Fruit fly (Drosophila melanogaster) whole organism, embryonic: ENCODE data around the gene CG5861.
A peak's percentile ranks its signal among the peaks of the same experiment; 100 is the strongest.

Experiments used
- Bgb ChIP-seq: fragments of 200-800 bp; sonication (Bioruptor generic); IDR thresholded peaks from 2 replicates; pipeline ENCODE4 v1.3.6; 2022; ENCODE audit warnings: missing biosample characterization, missing genetic modification characterization; ENCODE audit not compliant: partially characterized antibody
- Blimp-1 ChIP-seq: fragments of 200-800 bp; sonication (Bioruptor generic); optimal IDR thresholded peaks from 3 replicates; lab custom pipeline; 2018; ENCODE audit warnings: missing biosample characterization, missing genetic modification characterization, mild to moderate bottlenecking, moderate library complexity, missing genetic modification reagents
- CG11085 ChIP-seq: fragments of 200-800 bp; sonication (Bioruptor generic); IDR thresholded peaks from 2 replicates; pipeline ENCODE4 v1.3.6; 2022; ENCODE audit warnings: missing biosample characterization, missing genetic modification characterization
- CG11723 ChIP-seq: fragments of 200-800 bp; sonication (Bioruptor generic); optimal IDR thresholded peaks from 2 replicates; lab custom pipeline; 2017; ENCODE audit warnings: missing biosample characterization, mild to moderate bottlenecking, missing genetic modification characterization
- CG12659 ChIP-seq: fragments of 200-800 bp; sonication (Bioruptor generic); optimal IDR thresholded peaks from 3 replicates; lab custom pipeline; 2017; ENCODE audit warnings: mild to moderate bottlenecking, missing biosample characterization, missing genetic modification reagents, missing genetic modification characterization
- CG14710 ChIP-seq: fragments of 200-800 bp; sonication (Bioruptor generic); optimal IDR thresholded peaks from 3 replicates; lab custom pipeline; 2019; ENCODE audit warnings: missing biosample characterization, mild to moderate bottlenecking, missing genetic modification characterization, moderate library complexity
- CG17385 ChIP-seq: fragments of 200-800 bp; sonication (Bioruptor generic); optimal IDR thresholded peaks from 3 replicates; lab custom pipeline; 2018; ENCODE audit warnings: missing biosample characterization, mild to moderate bottlenecking, missing genetic modification characterization
- CG18476 ChIP-seq: fragments of 200-800 bp; sonication (Bioruptor generic); optimal IDR thresholded peaks from 2 replicates; lab custom pipeline; 2016; ENCODE audit warnings: missing biosample characterization, mild to moderate bottlenecking, missing genetic modification characterization
- CG18764 ChIP-seq: fragments of 200-800 bp; sonication (Bioruptor generic); optimal IDR thresholded peaks from 3 replicates; lab custom pipeline; 2016; ENCODE audit warnings: missing biosample characterization, missing genetic modification characterization
- CG2712 ChIP-seq: fragments of 200-800 bp; optimal IDR thresholded peaks from 3 replicates; lab custom pipeline; 2019; ENCODE audit warnings: missing biosample characterization, mild to moderate bottlenecking, missing genetic modification characterization, moderate library complexity
- CG3838 ChIP-seq: fragments of 200-800 bp; sonication (Bioruptor generic); optimal IDR thresholded peaks from 3 replicates; lab custom pipeline; 2016; ENCODE audit warnings: missing biosample characterization, missing genetic modification characterization
- CG3847 ChIP-seq: fragments of 200-800 bp; sonication (Bioruptor generic); IDR thresholded peaks from 2 replicates; pipeline ENCODE4 v1.3.6; 2022; ENCODE audit warnings: missing biosample characterization, missing genetic modification characterization
- CG4707 ChIP-seq: fragments of 200-800 bp; sonication (Bioruptor generic); optimal IDR thresholded peaks from 2 replicates; lab custom pipeline; 2018; ENCODE audit warnings: missing biosample characterization, mild to moderate bottlenecking, missing genetic modification characterization, moderate library complexity
- CG6683 ChIP-seq: fragments of 200-800 bp; sonication (Bioruptor generic); optimal IDR thresholded peaks from 2 replicates; lab custom pipeline; 2017; ENCODE audit warnings: missing biosample characterization, mild to moderate bottlenecking, missing genetic modification characterization, missing genetic modification reagents
- CG7963 ChIP-seq: fragments of 200-800 bp; sonication (Bioruptor generic); IDR thresholded peaks from 3 replicates; pipeline ENCODE4 v1.3.6; 2022; ENCODE audit warnings: missing biosample characterization, missing genetic modification characterization; ENCODE audit not compliant: partially characterized antibody
- CG8944 ChIP-seq: fragments of 200-800 bp; sonication (Bioruptor generic); optimal IDR thresholded peaks from 3 replicates; lab custom pipeline; 2016; ENCODE audit warnings: missing biosample characterization, missing genetic modification characterization
- CG9727 ChIP-seq: fragments of 200-800 bp; sonication (Bioruptor generic); optimal IDR thresholded peaks from 3 replicates; lab custom pipeline; 2017; ENCODE audit warnings: missing biosample characterization, mild to moderate bottlenecking, missing genetic modification characterization
- Camta ChIP-seq: fragments of 200-800 bp; sonication (Bioruptor generic); optimal IDR thresholded peaks from 2 replicates; lab custom pipeline; 2016; ENCODE audit warnings: missing biosample characterization, missing genetic modification characterization
- Dp ChIP-seq: fragments of 200-800 bp; sonication (Bioruptor generic); optimal IDR thresholded peaks from 2 replicates; lab custom pipeline; 2018; ENCODE audit warnings: missing biosample characterization, mild to moderate bottlenecking, missing genetic modification characterization, moderate library complexity
- Elba2 ChIP-seq: fragments of 200-800 bp; sonication (Bioruptor generic); optimal IDR thresholded peaks from 3 replicates; lab custom pipeline; 2016; ENCODE audit warnings: missing biosample characterization, missing genetic modification characterization
- HLHmδ ChIP-seq: fragments of 200-800 bp; sonication (Bioruptor generic); optimal IDR thresholded peaks from 2 replicates; lab custom pipeline; 2018; ENCODE audit warnings: missing biosample characterization, mild to moderate bottlenecking, missing genetic modification characterization, moderate library complexity
- Hr78 ChIP-seq, 2 experiments: fragments of 200-800 bp in 1 of 2; fragments of >200 bp in 1 of 2; sonication (Bioruptor generic) in 1 of 2; optimal IDR thresholded peaks; 2 replicates each; lab custom pipeline; 2017 to 2019; ENCODE audit warnings: missing biosample characterization in 2 of 2, missing genetic modification characterization in 2 of 2, mild to moderate bottlenecking in 1 of 2, moderate library complexity in 1 of 2
- Mad ChIP-seq: fragments of 200-800 bp; sonication (Bioruptor generic); optimal IDR thresholded peaks from 2 replicates; lab custom pipeline; 2016; ENCODE audit warnings: missing biosample characterization, missing genetic modification characterization
- Mes4 ChIP-seq: fragments of 200-800 bp; sonication (Bioruptor generic); optimal IDR thresholded peaks from 2 replicates; lab custom pipeline; 2016; ENCODE audit warnings: missing biosample characterization, missing genetic modification characterization
- Optix ChIP-seq: fragments of 200-800 bp; sonication (Bioruptor generic); IDR thresholded peaks from 3 replicates; pipeline ENCODE4 v1.3.6; 2022; ENCODE audit warnings: missing biosample characterization, missing genetic modification characterization
- Pdp1 ChIP-seq, 2 experiments: fragments of 200-800 bp; sonication (Bioruptor generic); optimal IDR thresholded peaks; 3 replicates each; lab custom pipeline; 2016; ENCODE audit warnings: missing biosample characterization in 2 of 2, missing genetic modification characterization in 2 of 2, mild to moderate bottlenecking in 1 of 2, moderate library complexity in 1 of 2
- Rx ChIP-seq: fragments of 200-800 bp; sonication (Bioruptor generic); IDR thresholded peaks from 2 replicates; pipeline ENCODE4 v1.3.6; 2022; ENCODE audit warnings: missing biosample characterization, missing genetic modification characterization
- Six4 ChIP-seq: fragments of 200-800 bp; sonication (Bioruptor generic); optimal IDR thresholded peaks from 2 replicates; lab custom pipeline; 2016; ENCODE audit warnings: missing biosample characterization, missing genetic modification characterization
- Sox102F ChIP-seq: fragments of 200-800 bp; sonication (Bioruptor generic); optimal IDR thresholded peaks from 2 replicates; lab custom pipeline; 2018; ENCODE audit warnings: missing biosample characterization, mild to moderate bottlenecking, missing genetic modification characterization, moderate library complexity
- Ssrp ChIP-seq: fragments of 200-800 bp; sonication (Bioruptor generic); optimal IDR thresholded peaks from 2 replicates; lab custom pipeline; 2018; ENCODE audit warnings: missing biosample characterization, mild to moderate bottlenecking, missing genetic modification characterization, moderate library complexity
- Taf1 ChIP-seq: fragments of 200-800 bp; sonication (Bioruptor generic); IDR thresholded peaks from 2 replicates; pipeline ENCODE4 v1.3.6; 2022; ENCODE audit warnings: missing biosample characterization, missing genetic modification characterization
- bsh ChIP-seq, 2 experiments: fragments of 200-800 bp; sonication (Bioruptor generic); optimal IDR thresholded peaks; 2 replicates each; lab custom pipeline; 2017 to 2018; ENCODE audit warnings: mild to moderate bottlenecking in 2 of 2, missing biosample characterization in 2 of 2, missing genetic modification characterization in 2 of 2, moderate library complexity in 1 of 2
- dati ChIP-seq: fragments of 200-800 bp; sonication (Bioruptor generic); IDR thresholded peaks from 2 replicates; pipeline ENCODE4 v1.3.6; 2022; ENCODE audit warnings: missing biosample characterization, missing genetic modification characterization
- esg ChIP-seq: fragments of 200-800 bp; sonication (Bioruptor generic); conservative IDR thresholded peaks from 2 replicates; pipeline ENCODE4 v1.3.6; 2022; ENCODE audit warnings: missing biosample characterization, missing genetic modification characterization
- gcm2 ChIP-seq: fragments of 200-800 bp; sonication (Bioruptor generic); optimal IDR thresholded peaks from 2 replicates; lab custom pipeline; 2016; ENCODE audit warnings: missing biosample characterization, missing genetic modification characterization
- kah ChIP-seq: fragments of 200-800 bp; sonication (Bioruptor generic); optimal IDR thresholded peaks from 2 replicates; lab custom pipeline; 2018; ENCODE audit warnings: missing biosample characterization, mild to moderate bottlenecking, missing genetic modification characterization
- lola ChIP-seq, 3 experiments: fragments of >200 bp in 2 of 3; fragments of 200-800 bp in 1 of 3; sonication (Bioruptor generic) in 1 of 3; optimal IDR thresholded peaks; 2 replicates each; lab custom pipeline; 2017 to 2019; ENCODE audit warnings: missing biosample characterization in 3 of 3, missing genetic modification characterization in 3 of 3, mild to moderate bottlenecking in 1 of 3, moderate library complexity in 1 of 3
- maf-S ChIP-seq: fragments of 200-800 bp; sonication (Bioruptor generic); optimal IDR thresholded peaks from 2 replicates; lab custom pipeline; 2016; ENCODE audit warnings: missing biosample characterization, missing genetic modification characterization
- pros ChIP-seq: fragments of 200-800 bp; sonication (Bioruptor generic); optimal IDR thresholded peaks from 3 replicates; lab custom pipeline; 2019; ENCODE audit warnings: missing biosample characterization, mild to moderate bottlenecking, missing genetic modification characterization, moderate library complexity
- rib ChIP-seq: fragments of 200-800 bp; sonication (Bioruptor generic); IDR thresholded peaks from 2 replicates; pipeline ENCODE4 v1.3.6; 2022; ENCODE audit warnings: missing biosample characterization, missing genetic modification characterization
- sr ChIP-seq: fragments of 200-800 bp; sonication (Bioruptor generic); IDR thresholded peaks from 3 replicates; pipeline ENCODE4 v1.3.6; 2022; ENCODE audit warnings: missing biosample characterization, missing genetic modification characterization
- ssp ChIP-seq: fragments of 200-800 bp; sonication (Bioruptor generic); IDR thresholded peaks from 2 replicates; pipeline ENCODE4 v1.3.6; 2022; ENCODE audit warnings: missing biosample characterization, missing genetic modification characterization
- trh ChIP-seq: fragments of 200-800 bp; sonication (Bioruptor generic); optimal IDR thresholded peaks from 2 replicates; lab custom pipeline; 2016; ENCODE audit warnings: missing biosample characterization, missing genetic modification characterization
- vnd ChIP-seq: fragments of 200-800 bp; sonication (Bioruptor generic); IDR thresholded peaks from 3 replicates; pipeline ENCODE4 v1.3.6; 2022; ENCODE audit warnings: missing biosample characterization, missing genetic modification characterization; ENCODE audit not compliant: partially characterized antibody
- zf30C ChIP-seq: fragments of 200-800 bp; sonication (Bioruptor generic); optimal IDR thresholded peaks from 3 replicates; lab custom pipeline; 2018; ENCODE audit warnings: missing biosample characterization, mild to moderate bottlenecking, missing genetic modification characterization

The CG5861 gene

dm6 chr2L:16326892-16327291 lies 19.8 kb upstream of the CG5861 start, which contains the start of gene CG4278 (continued):
- TF ChIP-seq zf30C (GFP tag; lab: Kevin White, UChicago), result no peak
- peak; percentile 29 for TF ChIP-seq CG14710 (tag; lab: Kevin White, UChicago)
- TF ChIP-seq CG6683 (GFP tag; lab: Kevin White, UChicago), result no peak
- TF ChIP-seq trh, result no peak
- TF ChIP-seq, all 482 proteins: peak for 17

- TF ChIP-seq CG7963 (GFP tag; lab: Robert Waterston, UW) (no peak), bsh (GFP tag; optimal IDR thresholded peaks at IDR 0.05; lab: Kevin White, UChicago) (peak; percentile 41 to 94), CG11723 (peak; percentile 82), dati (no peak; the same call in 1 of the 2 replicates), CG3838 (GFP tag; lab: Kevin White, UChicago) (peak; percentile 83), CG17385 (GFP tag; lab: Kevin White, UChicago) (peak; percentile 78), CG6683 (GFP tag; lab: Kevin White, UChicago) (peak; percentile 79), CG8944 (GFP tag; lab: Kevin White, UChicago) (peak; percentile 91), Elba2 (GFP tag; lab: Kevin White, UChicago) (peak; percentile 54), CG18476 (peak; percentile 88), Sox102F (GFP tag; lab: Kevin White, UChicago) (peak; percentile 95), rib (GFP tag; lab: Robert Waterston, UW) (peak; percentile 66), Taf1 (GFP tag; lab: Robert Waterston, UW) (peak; percentile 82), HLHmδ (peak; percentile 72), ssp (peak; percentile 94), maf-S (GFP tag; lab: Kevin White, UChicago) (peak; percentile 90), CG18764 (GFP tag; lab: Kevin White, UChicago) (peak; percentile 85), CG3847 (GFP tag; lab: Robert Waterston, UW) (peak; percentile 92), lola (GFP tag; optimal IDR thresholded peaks at IDR 0.05; lab: Kevin White, UChicago) (peak in 1 of 3 experiments; percentile 90), Dp (GFP tag; lab: Kevin White, UChicago) (peak; percentile 69), gcm2 (GFP tag; lab: Kevin White, UChicago) (peak; percentile 76), Optix (peak; percentile 83; the same call in 2 of the 3 replicates), CG2712 (tag; lab: Kevin White, UChicago) (peak; percentile 95), Bgb (GFP tag; lab: Robert Waterston, UW) (peak; percentile 36; the same call in 1 of the 2 replicates), Mes4 (GFP tag; lab: Kevin White, UChicago) (peak; percentile 89), CG12659 (GFP tag; lab: Kevin White, UChicago) (peak; percentile 95), CG4707 (GFP tag; lab: Kevin White, UChicago) (no peak), Six4 (GFP tag; lab: Kevin White, UChicago) (peak; percentile 86), CG11085 (GFP tag; lab: Robert Waterston, UW) (peak; percentile 71), Ssrp (tag; lab: Kevin White, UChicago) (peak; percentile 91), pros (GFP tag; lab: Kevin White, UChicago) (peak; percentile 8), Rx (GFP tag; lab: Robert Waterston, UW) (peak; percentile 85), kah (GFP tag; lab: Kevin White, UChicago) (peak; percentile 53), Mad (GFP tag; lab: Kevin White, UChicago) (peak; percentile 94), Blimp-1 (peak; percentile 89), CG9727 (GFP tag; lab: Kevin White, UChicago) (peak; percentile 95), Camta (GFP tag; lab: Kevin White, UChicago) (peak; percentile 87), Hr78 (GFP tag; optimal IDR thresholded peaks at IDR 0.05; lab: Kevin White, UChicago) (peak in 1 of 2 experiments; percentile 59), Pdp1 (GFP tag; optimal IDR thresholded peaks at IDR 0.05; lab: Kevin White, UChicago) (peak; percentile 92 to 94), sr (GFP tag; lab: Robert Waterston, UW) (peak; percentile 25; the same call in 1 of the 3 replicates), vnd (GFP tag; lab: Robert Waterston, UW) (peak; percentile 51; the same call in 2 of the 3 replicates), esg (GFP tag; lab: Robert Waterston, UW) (peak; percentile 90)
Observed at dm6 chr2L:16325515-16326257, 18.6 kb upstream of the CG5861 start, which contains the start of gene cact. cact (minus strand) TSS chr2L:16326207.
